Worm (Caenorhabditis elegans): Measurements from ENCODE around the gene Y38H6C.8.

DNA sequence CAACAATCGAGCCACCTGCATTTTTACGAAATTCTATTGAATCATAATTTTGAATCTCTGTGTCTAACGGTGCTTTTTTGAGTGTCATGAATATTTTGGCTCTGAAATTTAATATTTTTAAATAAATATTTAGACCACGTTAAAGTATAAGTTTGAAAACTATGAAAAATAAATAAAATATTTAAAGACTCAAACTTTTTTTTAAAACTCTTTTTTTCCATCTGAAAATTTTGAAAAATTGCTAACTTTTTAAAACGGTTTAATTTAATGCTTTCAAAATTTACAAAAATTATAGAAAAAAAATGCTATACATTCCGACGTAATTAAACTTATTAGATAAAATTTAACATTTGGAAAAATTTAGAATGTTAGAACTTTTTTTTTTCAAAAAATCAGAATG, 30.3 kb downstream of the Y38H6C.8 start, which contains the start of gene slc-36.3:
- TF ChIP-seq ceh-13 (GFP tag; optimal IDR thresholded peaks at IDR 0.05), result no peak
- no peak for TF ChIP-seq ama-1 (optimal IDR thresholded peaks at IDR 0.05)
- TF ChIP-seq ceh-36 (tag; optimal IDR thresholded peaks at IDR 0.05), result no peak
- no peak for TF ChIP-seq hmbx-1 (tag; optimal IDR thresholded peaks at IDR 0.05)
- TF ChIP-seq flt-1 (GFP tag; IDR thresholded peaks at IDR 0.05), result no peak

All from whole organism, early embryonic.